Worm (Caenorhabditis elegans): Measurements from ENCODE around the gene ceh-40.
A peak's percentile ranks its signal among the peaks of the same experiment; 100 is the strongest.

The ceh-40 gene

ce11 chrX:12360444-12360843 lies 39.9 kb upstream of the ceh-40 start, which contains the start of the genes nspc-15 and F19H6.6:
Gene nspc-15 (plus strand): TSS chrX:12360744.
Gene F19H6.6 (plus strand): TSS chrX:12360827.
- TF ChIP-seq nhr-25 (tag; optimal IDR thresholded peaks at IDR 0.05) (no peak), daf-12 (tag; optimal IDR thresholded peaks at IDR 0.05) (no peak), skn-1 (tag; optimal IDR thresholded peaks at IDR 0.05) (no peak), ceh-28 (tag; optimal IDR thresholded peaks at IDR 0.05) (no peak), pqm-1 (tag; optimal IDR thresholded peaks at IDR 0.05) (no peak), nhr-76 (tag; optimal IDR thresholded peaks at IDR 0.05) (no peak), elt-1 (tag; optimal IDR thresholded peaks at IDR 0.05) (no peak), elt-2 (tag; optimal IDR thresholded peaks at IDR 0.05) (no peak), jun-1 (tag; optimal IDR thresholded peaks at IDR 0.05) (no peak)

DNA sequence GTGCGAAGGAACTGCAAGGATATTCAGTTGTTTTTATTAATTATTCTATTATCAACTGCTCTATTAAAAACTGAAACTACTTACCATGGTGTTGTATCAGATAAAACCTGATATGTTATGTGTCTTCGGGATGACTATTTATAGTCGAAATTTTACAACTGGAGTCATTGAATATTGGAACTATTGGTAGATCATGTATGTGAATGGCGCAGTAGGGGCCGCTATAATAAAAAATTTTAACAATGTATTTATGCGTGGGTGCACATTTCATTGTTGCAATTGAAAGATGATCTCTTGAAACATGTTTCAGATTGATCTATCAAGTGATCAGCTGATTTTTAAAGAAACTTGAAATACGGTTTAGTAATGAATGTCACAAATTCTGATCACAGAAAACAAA lies 38.4 kb upstream of the ceh-40 start, which contains the start of gene nspc-14:
Gene nspc-14 (minus strand): TSS at position 101 of the 400 bp plus-strand sequence.
- TF ChIP-seq ama-1 (optimal IDR thresholded peaks at IDR 0.05) (no peak), hmg-11 (tag; optimal IDR thresholded peaks at IDR 0.05) (no peak), pha-4 (tag; optimal IDR thresholded peaks at IDR 0.05) (no peak), ceh-28 (tag; optimal IDR thresholded peaks at IDR 0.05) (no peak), nhr-67 (tag; optimal IDR thresholded peaks at IDR 0.05) (no peak)

DNA sequence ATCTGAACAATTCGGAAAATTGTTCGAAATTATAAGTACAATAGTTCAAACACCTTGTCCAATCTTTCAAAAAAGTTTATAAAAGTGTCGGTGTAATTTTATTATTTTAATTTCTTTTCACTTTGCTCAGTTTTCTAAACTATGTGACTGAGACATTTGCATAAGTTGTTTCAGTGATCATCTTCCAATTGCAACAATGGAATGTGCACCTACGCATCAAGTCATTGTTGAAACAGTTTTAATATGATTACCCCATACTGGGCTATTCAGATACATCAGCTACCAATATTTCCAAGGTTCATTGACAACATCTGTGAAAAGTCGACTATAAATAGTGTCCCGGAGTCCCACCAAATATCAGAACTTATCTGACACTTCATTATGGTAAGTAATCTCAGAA lies 36.5 kb upstream of the ceh-40 start, which contains the start of gene nspc-13:
Gene nspc-13 (plus strand): TSS at position 301 of the 400 bp plus-strand sequence.
- TF ChIP-seq nhr-25 (tag; optimal IDR thresholded peaks at IDR 0.05) = no peak
- TF ChIP-seq snpc-4 (tag; optimal IDR thresholded peaks at IDR 0.05) = no peak
- TF ChIP-seq nfya-1 (tag; optimal IDR thresholded peaks at IDR 0.05; ENCODE audit: insufficient read depth) = no peak
- TF ChIP-seq elt-2 (tag; optimal IDR thresholded peaks at IDR 0.05) = no peak
- no peak for TF ChIP-seq nhr-76 (tag; optimal IDR thresholded peaks at IDR 0.05)
- TF ChIP-seq ztf-11 (tag; optimal IDR thresholded peaks at IDR 0.05) = no peak
- no peak for TF ChIP-seq nhr-12 (tag; optimal IDR thresholded peaks at IDR 0.05)
- no peak for TF ChIP-seq ZK546.5 (tag; optimal IDR thresholded peaks at IDR 0.05)
- TF ChIP-seq eor-1 (tag; optimal IDR thresholded peaks at IDR 0.05) = no peak
- TF ChIP-seq nhr-28 (tag; optimal IDR thresholded peaks at IDR 0.05) = no peak
- no peak for TF ChIP-seq nhr-11 (tag; optimal IDR thresholded peaks at IDR 0.05)
- TF ChIP-seq unc-39 (tag; optimal IDR thresholded peaks at IDR 0.05) = no peak
- no peak for TF ChIP-seq skn-1 (tag; optimal IDR thresholded peaks at IDR 0.05)
- no peak for TF ChIP-seq ama-1 (optimal IDR thresholded peaks at IDR 0.05)

- TF ChIP-seq unc-62 (GFP tag; optimal IDR thresholded peaks at IDR 0.05) (no peak), lin-39 (tag; optimal IDR thresholded peaks at IDR 0.05) (no peak), mml-1 (tag; optimal IDR thresholded peaks at IDR 0.05) (no peak), nhr-23 (tag; optimal IDR thresholded peaks at IDR 0.05) (no peak), nhr-76 (tag; optimal IDR thresholded peaks at IDR 0.05) (no peak), egl-5 (tag; optimal IDR thresholded peaks at IDR 0.05) (no peak), eor-1 (tag; optimal IDR thresholded peaks at IDR 0.05) (no peak), sea-2 (GFP tag; optimal IDR thresholded peaks at IDR 0.05) (no peak), ZK546.5 (tag; optimal IDR thresholded peaks at IDR 0.05) (no peak), pqm-1 (tag; optimal IDR thresholded peaks at IDR 0.05) (no peak), skn-1 (tag; optimal IDR thresholded peaks at IDR 0.05) (no peak), ztf-11 (tag; optimal IDR thresholded peaks at IDR 0.05) (no peak), nhr-25 (tag; optimal IDR thresholded peaks at IDR 0.05) (no peak), nhr-43 (tag; optimal IDR thresholded peaks at IDR 0.05; ENCODE audit: poor library complexity, severe bottlenecking) (no peak), nfya-1 (tag; optimal IDR thresholded peaks at IDR 0.05; ENCODE audit: insufficient read depth) (no peak), nhr-77 (tag; optimal IDR thresholded peaks at IDR 0.05) (no peak)
Observed at ce11 chrX:12356581-12356980, 36.0 kb upstream of the ceh-40 start, which contains the start of gene nspc-12. Gene nspc-12 (minus strand): TSS chrX:12356681.

ce11 chrX:12352872-12353271 lies 32.3 kb upstream of the ceh-40 start, which contains the start of gene F42F12.4:
Gene F42F12.4 (minus strand): TSS chrX:12352947.
- no peak for TF ChIP-seq hmg-11 (tag; optimal IDR thresholded peaks at IDR 0.05)
- TF ChIP-seq nhr-11 (tag; optimal IDR thresholded peaks at IDR 0.05) = no peak
- TF ChIP-seq elt-2 (tag; optimal IDR thresholded peaks at IDR 0.05) = peak; percentile 29
- peak; percentile 3 for TF ChIP-seq pqm-1 (tag; optimal IDR thresholded peaks at IDR 0.05)
- peak; percentile 63 for TF ChIP-seq ceh-28 (tag; optimal IDR thresholded peaks at IDR 0.05)
- TF ChIP-seq lsy-12 (tag; optimal IDR thresholded peaks at IDR 0.05) = no peak
- TF ChIP-seq R02D3.7 (tag; optimal IDR thresholded peaks at IDR 0.05) = no peak

Measured in whole organism, L3 larva.